Fruit fly (Drosophila melanogaster) Kc167 (cell line): ENCODE results near the gene CG42750.

Source experiments
- Sin3A ChIP-seq: fragments of >200 bp; optimal IDR thresholded peaks from 2 replicates; lab custom pipeline; 2018; ENCODE audit warnings: missing external identifiers
- insv ChIP-seq: fragments of >200 bp; optimal IDR thresholded peaks from 3 replicates; lab custom pipeline; 2018; ENCODE audit warnings: missing external identifiers

- TF ChIP-seq Sin3A = no peak
- TF ChIP-seq insv = no peak
These were observed 123.8 kb downstream of the CG42750 start for dm6 chr2L:18151826-18152138.
